Worm (Caenorhabditis elegans) whole organism, L4 larva: ENCODE data around the gene R11D1.2.

Experiments used
- D1046.2 ChIP-seq: fragments of 200-800 bp; sonication (Bioruptor generic); IDR thresholded peaks from 2 replicates; pipeline ENCODE4 v1.3.6; 2022; ENCODE audit warnings: missing genetic modification characterization, missing compliant biosample characterization
- F10B5.3 ChIP-seq: sonication (generic microtip); optimal IDR thresholded peaks from 2 replicates; lab custom pipeline; 2016; ENCODE audit warnings: mild to moderate bottlenecking, missing genetic modification characterization, missing compliant biosample characterization
- F26F4.8 ChIP-seq: fragments of 200-800 bp; sonication (Bioruptor generic); conservative IDR thresholded peaks from 2 replicates; pipeline ENCODE4 v1.3.6; 2022; ENCODE audit warnings: missing genetic modification characterization, missing compliant biosample characterization
- F37D6.2 ChIP-seq: sonication (generic microtip); optimal IDR thresholded peaks from 2 replicates; lab custom pipeline; 2016; ENCODE audit warnings: mild to moderate bottlenecking, missing genetic modification characterization, missing compliant biosample characterization
- F44E2.7 ChIP-seq: fragments of 200-800 bp; sonication (Bioruptor generic); IDR thresholded peaks from 2 replicates; pipeline ENCODE4 v2.1.2; 2022; ENCODE audit warnings: missing genetic modification characterization, missing compliant biosample characterization
- T26A8.4 ChIP-seq: fragments of 200-800 bp; sonication (Bioruptor generic); IDR thresholded peaks from 2 replicates; pipeline ENCODE4 v1.3.6; 2022; ENCODE audit warnings: missing genetic modification characterization, missing compliant biosample characterization
- Y75B8A.6 ChIP-seq: fragments of 200-800 bp; sonication (Bioruptor generic); IDR thresholded peaks from 2 replicates; pipeline ENCODE4 v1.3.6; 2022; ENCODE audit warnings: missing genetic modification reagents, missing genetic modification characterization, missing compliant biosample characterization
- ZK337.2 ChIP-seq: fragments of 200-800 bp; sonication (Bioruptor generic); IDR thresholded peaks from 2 replicates; pipeline ENCODE4 v1.3.6; 2022; ENCODE audit warnings: missing genetic modification reagents, missing genetic modification characterization, missing compliant biosample characterization
- aha-1 ChIP-seq: fragments of 150-350 bp; peaks from one replicate; lab custom pipeline; 2014; ENCODE audit warnings: missing biosample characterization, missing genetic modification characterization
- aly-2 ChIP-seq: sonication (generic microtip); optimal IDR thresholded peaks from 2 replicates; lab custom pipeline; 2018; ENCODE audit warnings: missing biosample characterization, missing genetic modification characterization
- ama-1 ChIP-seq: fragments of 150-350 bp; optimal IDR thresholded peaks from 2 replicates; lab custom pipeline; 2014; ENCODE audit warnings: inconsistent platforms, mixed read lengths
- attf-4 ChIP-seq: sonication (generic microtip); optimal IDR thresholded peaks from 3 replicates; lab custom pipeline; 2017; ENCODE audit warnings: missing biosample characterization, missing genetic modification characterization
- ceh-28 ChIP-seq: fragments of 150-350 bp; optimal IDR thresholded peaks from 2 replicates; lab custom pipeline; 2014; ENCODE audit warnings: missing biosample characterization, missing genetic modification reagents, missing genetic modification characterization
- ceh-32 ChIP-seq: sonication (generic microtip); optimal IDR thresholded peaks from 2 replicates; lab custom pipeline; 2016; ENCODE audit warnings: mild to moderate bottlenecking, missing genetic modification characterization, missing compliant biosample characterization; ENCODE audit not compliant: poor library complexity
- ctbp-1 ChIP-seq: fragments of 200-800 bp; sonication (Bioruptor generic); IDR thresholded peaks from 2 replicates; pipeline ENCODE4 v1.3.6; 2022; ENCODE audit warnings: missing genetic modification reagents, missing genetic modification characterization, missing compliant biosample characterization
- daf-16 ChIP-seq, 3 experiments: sonication (generic microtip); optimal IDR thresholded peaks; 2 replicates each; lab custom pipeline; 2016 to 2017; ENCODE audit warnings: missing genetic modification characterization in 3 of 3, missing genetic modification reagents in 3 of 3, mild to moderate bottlenecking in 2 of 3, missing compliant biosample characterization in 2 of 3, missing biosample characterization in 1 of 3, moderate library complexity in 1 of 3
- dmd-6 ChIP-seq: fragments of 200-800 bp; sonication (Bioruptor generic); IDR thresholded peaks from 2 replicates; pipeline ENCODE4 v1.3.6; 2022; ENCODE audit warnings: missing genetic modification reagents, missing genetic modification characterization, missing compliant biosample characterization
- dmd-9 ChIP-seq: fragments of 200-800 bp; sonication (Bioruptor generic); IDR thresholded peaks from 2 replicates; pipeline ENCODE4 v1.3.6; 2022; ENCODE audit warnings: missing genetic modification reagents, missing genetic modification characterization, missing compliant biosample characterization
- dpl-1 ChIP-seq: fragments of 150-350 bp; optimal IDR thresholded peaks from 2 replicates; lab custom pipeline; 2014; ENCODE audit warnings: missing biosample characterization, missing genetic modification reagents, missing genetic modification characterization
- duxl-1 ChIP-seq: sonication (generic microtip); optimal IDR thresholded peaks from 2 replicates; lab custom pipeline; 2016; ENCODE audit warnings: mild to moderate bottlenecking, missing genetic modification characterization, moderate library complexity, missing compliant biosample characterization; ENCODE audit not compliant: poor library complexity
- dve-1 ChIP-seq: sonication (generic microtip); optimal IDR thresholded peaks from 2 replicates; lab custom pipeline; 2017; ENCODE audit warnings: antibody characterized with exemption, mild to moderate bottlenecking, missing genetic modification characterization, missing compliant biosample characterization; ENCODE audit not compliant: insufficient read depth
- egl-27 ChIP-seq: sonication (generic microtip); optimal IDR thresholded peaks from 3 replicates; lab custom pipeline; 2017; ENCODE audit warnings: missing biosample characterization, missing genetic modification reagents, missing genetic modification characterization
- hif-1 ChIP-seq, 2 experiments: sonication (generic microtip); optimal IDR thresholded peaks; 2 replicates each; lab custom pipeline; 2016 to 2017; ENCODE audit warnings: missing compliant biosample characterization in 2 of 2, missing genetic modification characterization in 2 of 2, missing genetic modification reagents in 2 of 2, missing genotype in 2 of 2, mild to moderate bottlenecking in 1 of 2
- hlh-11 ChIP-seq: fragments of 200-800 bp; sonication (Bioruptor generic); optimal IDR thresholded peaks from 2 replicates; lab custom pipeline; 2018; ENCODE audit warnings: mild to moderate bottlenecking, missing genetic modification characterization, missing compliant biosample characterization
- lim-7 ChIP-seq: fragments of 200-800 bp; sonication (Bioruptor generic); IDR thresholded peaks from 2 replicates; pipeline ENCODE4 v1.3.6; 2022; ENCODE audit warnings: missing genetic modification characterization, missing compliant biosample characterization
- lin-15B ChIP-seq: fragments of 150-350 bp; sonication (generic microtip); optimal IDR thresholded peaks from 3 replicates; lab custom pipeline; 2014; ENCODE audit warnings: missing biosample characterization, missing genetic modification characterization
- lin-38 ChIP-seq: fragments of 200-800 bp; sonication (Bioruptor generic); IDR thresholded peaks from 2 replicates; pipeline ENCODE4 v1.3.6; 2022; ENCODE audit warnings: missing genetic modification reagents, missing genetic modification characterization, missing compliant biosample characterization
- lsy-2 ChIP-seq, 2 experiments: fragments of 150-350 bp in 1 of 2; sonication (generic microtip) in 1 of 2; optimal IDR thresholded peaks; 2 replicates each; lab custom pipeline; 2014 to 2017; ENCODE audit warnings: missing biosample characterization in 2 of 2, missing genetic modification characterization in 2 of 2
- mdl-1 ChIP-seq, 2 experiments: fragments of 150-350 bp in 1 of 2; sonication (generic microtip) in 1 of 2; optimal IDR thresholded peaks; 2 replicates each; lab custom pipeline; 2014 to 2017; ENCODE audit warnings: missing biosample characterization in 2 of 2, missing genetic modification characterization in 2 of 2
- mep-1 ChIP-seq: fragments of 150-350 bp; sonication (generic microtip); optimal IDR thresholded peaks from 3 replicates; lab custom pipeline; 2014; ENCODE audit warnings: missing biosample characterization, missing genetic modification characterization
- mes-2 ChIP-seq: sonication (generic microtip); optimal IDR thresholded peaks from 2 replicates; lab custom pipeline; 2016; ENCODE audit warnings: missing genotype, mild to moderate bottlenecking, missing genetic modification characterization, missing compliant biosample characterization; ENCODE audit not compliant: poor library complexity, severe bottlenecking
- nhr-10 ChIP-seq: fragments of 150-350 bp; optimal IDR thresholded peaks from 2 replicates; lab custom pipeline; 2014; ENCODE audit warnings: missing biosample characterization, missing genetic modification characterization
- nhr-102 ChIP-seq: sonication (generic microtip); optimal IDR thresholded peaks from 2 replicates; lab custom pipeline; 2016; ENCODE audit warnings: mild to moderate bottlenecking, missing genetic modification characterization, moderate library complexity, missing compliant biosample characterization
- nhr-11 ChIP-seq: fragments of 150-350 bp; optimal IDR thresholded peaks from 2 replicates; lab custom pipeline; 2014; ENCODE audit warnings: missing biosample characterization, missing genetic modification characterization
- nhr-25 ChIP-seq: sonication (generic microtip); optimal IDR thresholded peaks from 2 replicates; lab custom pipeline; 2017; ENCODE audit warnings: missing genetic modification characterization, mild to moderate bottlenecking, missing compliant biosample characterization, antibody characterized with exemption, moderate library complexity, borderline replicate concordance; ENCODE audit not compliant: insufficient read depth
- nhr-42 ChIP-seq: fragments of 200-800 bp; sonication (Bioruptor generic); IDR thresholded peaks from 2 replicates; pipeline ENCODE4 v1.3.6; 2022; ENCODE audit warnings: missing genetic modification characterization, missing compliant biosample characterization
- nhr-48 ChIP-seq: sonication (generic microtip); optimal IDR thresholded peaks from 2 replicates; lab custom pipeline; 2016; ENCODE audit warnings: mild to moderate bottlenecking, missing genetic modification characterization, missing compliant biosample characterization
- nhr-76 ChIP-seq: fragments of 150-350 bp; optimal IDR thresholded peaks from 2 replicates; lab custom pipeline; 2014; ENCODE audit warnings: missing biosample characterization, missing genetic modification characterization
- php-3 ChIP-seq: fragments of 200-800 bp; sonication (Bioruptor generic); IDR thresholded peaks from 2 replicates; pipeline ENCODE4 v1.3.6; 2022; ENCODE audit warnings: missing genetic modification reagents, missing genetic modification characterization, missing compliant biosample characterization
- pqm-1 ChIP-seq: sonication (generic microtip); optimal IDR thresholded peaks from 2 replicates; lab custom pipeline; 2017; ENCODE audit warnings: missing biosample characterization, missing genetic modification characterization
- rbr-2 ChIP-seq: sonication (generic microtip); optimal IDR thresholded peaks from 2 replicates; lab custom pipeline; 2016; ENCODE audit warnings: missing genotype, missing genetic modification characterization, missing compliant biosample characterization
- snpc-4 ChIP-seq: fragments of 150-350 bp; optimal IDR thresholded peaks from 2 replicates; lab custom pipeline; 2014; ENCODE audit warnings: missing biosample characterization, missing genetic modification characterization
- spr-1 ChIP-seq: sonication (generic microtip); optimal IDR thresholded peaks from 2 replicates; lab custom pipeline; 2016; ENCODE audit warnings: mild to moderate bottlenecking, missing genetic modification characterization, missing compliant biosample characterization
- zag-1 ChIP-seq: fragments of 150-350 bp; optimal IDR thresholded peaks from 2 replicates; lab custom pipeline; 2014; ENCODE audit warnings: missing biosample characterization, missing genetic modification characterization
- ztf-7 ChIP-seq: fragments of 150-350 bp; optimal IDR thresholded peaks from 2 replicates; lab custom pipeline; 2014; ENCODE audit warnings: missing biosample characterization, missing genetic modification characterization

The R11D1.2 gene

ce11 chrV:12741684-12742083 is 33.3 kb downstream of the R11D1.2 start, which contains the start of gene hrg-7 (continued):
- TF ChIP-seq nhr-102 (tag; lab: Kevin White, UChicago), result no peak

DNA sequence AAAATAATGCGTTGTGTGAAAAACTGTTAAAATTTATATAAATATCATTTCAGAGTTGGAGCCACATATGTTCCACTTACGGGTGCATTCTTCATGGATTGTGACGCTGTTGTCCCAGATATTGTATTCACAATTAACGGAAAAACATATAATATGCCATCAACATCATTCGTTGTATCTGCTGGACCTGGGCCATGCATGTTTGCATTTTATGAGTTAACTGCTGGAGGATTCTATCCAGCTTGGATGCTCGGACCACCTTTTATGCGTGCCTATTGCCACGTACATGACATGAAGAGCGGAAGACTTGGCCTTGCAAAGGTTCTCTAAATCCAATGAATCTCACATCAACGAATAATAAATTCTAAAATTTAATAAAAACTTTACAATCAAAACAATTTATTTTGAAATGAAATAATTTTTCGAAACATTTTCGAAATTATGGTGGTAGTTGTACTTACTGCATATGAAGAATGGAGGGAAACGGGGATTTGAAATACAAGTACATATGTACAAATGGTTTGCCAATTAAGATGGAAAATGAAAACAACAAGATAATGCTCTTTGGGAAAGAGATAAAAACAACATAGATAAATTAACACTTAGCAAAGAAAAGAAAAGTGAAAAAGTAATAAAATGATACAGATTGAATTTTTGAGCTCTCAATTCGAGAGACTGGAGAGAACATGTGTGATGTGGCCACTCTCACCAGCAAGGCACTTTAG is 35.5 kb downstream of the R11D1.2 start:
- TF ChIP-seq mep-1 (peak; percentile 66), mdl-1 (tag; optimal IDR thresholded peaks at IDR 0.05; lab: Kevin White, UChicago) (no peak), pqm-1 (tag; lab: Kevin White, UChicago) (peak; percentile 28), nhr-48 (tag; lab: Kevin White, UChicago) (peak; percentile 13), lsy-2 (tag; optimal IDR thresholded peaks at IDR 0.05; lab: Kevin White, UChicago) (no peak), nhr-25 (tag; lab: Kevin White, UChicago) (no peak), duxl-1 (tag; lab: Kevin White, UChicago) (peak; percentile 62), nhr-102 (tag; lab: Kevin White, UChicago) (peak; percentile 49), ztf-7 (tag; lab: Kevin White, UChicago) (no peak), spr-1 (tag; lab: Kevin White, UChicago) (peak; percentile 2), nhr-10 (tag; lab: Kevin White, UChicago) (peak; percentile 29), mes-2 (tag; lab: Kevin White, UChicago) (peak; percentile 69), dve-1 (tag; lab: Kevin White, UChicago) (peak; percentile 53), F37D6.2 (no peak)

DNA sequence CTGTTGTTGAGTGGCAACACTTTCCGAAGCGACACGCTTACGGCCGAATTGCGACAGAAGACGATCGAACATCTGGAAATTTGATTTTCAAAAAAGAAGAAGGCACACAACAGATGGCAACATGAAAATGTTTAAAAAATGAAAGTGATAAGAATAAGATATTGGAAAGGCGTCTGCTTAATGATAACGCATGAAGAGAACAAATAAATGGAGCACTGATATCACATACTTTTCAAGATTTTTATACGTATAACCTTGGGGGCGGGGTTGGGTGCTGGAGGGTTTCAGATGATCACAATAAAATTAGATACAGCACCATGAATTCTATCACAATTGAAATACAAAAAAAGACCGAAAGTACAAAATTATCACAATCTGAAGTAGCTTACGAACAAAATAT is 36.6 kb downstream of the R11D1.2 start, which contains the start of gene C15C8.7:
Gene C15C8.7 (minus strand): TSS at position 72 of the 400 bp plus-strand sequence.
- TF ChIP-seq ceh-32 (tag; lab: Kevin White, UChicago) (no peak), mes-2 (tag; lab: Kevin White, UChicago) (no peak), dpl-1 (GFP tag; lab: Kevin White, UChicago) (no peak), snpc-4 (no peak), F10B5.3 (tag; lab: Kevin White, UChicago) (no peak), hif-1 (tag; optimal IDR thresholded peaks at IDR 0.05; lab: Kevin White, UChicago) (no peak), hlh-11 (tag; lab: Kevin White, UChicago) (peak; percentile 50), F26F4.8 (GFP tag; lab: Robert Waterston, UW) (no peak), nhr-10 (tag; lab: Kevin White, UChicago) (no peak), nhr-25 (tag; lab: Kevin White, UChicago) (no peak), T26A8.4 (GFP tag; lab: Robert Waterston, UW) (no peak), aha-1 (peak; percentile 77), attf-4 (tag; lab: Kevin White, UChicago) (no peak), dmd-6 (peak; percentile 46; the same call in 1 of the 2 replicates), mep-1 (peak; percentile 1), ztf-7 (tag; lab: Kevin White, UChicago) (no peak), ama-1 (lab: Kevin White, UChicago) (peak; percentile 9), zag-1 (tag; lab: Kevin White, UChicago) (no peak), aly-2 (tag; lab: Kevin White, UChicago) (no peak), nhr-42 (GFP tag; lab: Robert Waterston, UW) (no peak), nhr-11 (tag; lab: Kevin White, UChicago) (no peak), D1046.2 (GFP tag; lab: Robert Waterston, UW) (no peak), lin-38 (GFP tag; lab: Robert Waterston, UW) (no peak), dmd-9 (GFP tag; lab: Robert Waterston, UW) (no peak), ctbp-1 (no peak), pqm-1 (tag; lab: Kevin White, UChicago) (peak; percentile 84), rbr-2 (no peak), Y75B8A.6 (no peak), F44E2.7 (GFP tag; lab: Robert Waterston, UW) (no peak), egl-27 (tag; lab: Kevin White, UChicago) (no peak), daf-16 (GFP tag; optimal IDR thresholded peaks at IDR 0.05; lab: Kevin White, UChicago) (no peak), daf-16 (tag; optimal IDR thresholded peaks at IDR 0.05; lab: Kevin White, UChicago) (peak; percentile 51), php-3 (GFP tag; lab: Robert Waterston, UW) (0 out of 2 replicates have a peak, but pooled peaks have one; percentile 28), nhr-76 (no peak), lin-15B (tag; lab: Kevin White, UChicago) (no peak), lim-7 (GFP tag; lab: Robert Waterston, UW) (no peak), ceh-28 (no peak), ZK337.2 (no peak)
